Fruit fly (Drosophila melanogaster) whole organism, embryonic: ENCODE measurements around the gene unk.

Experiments used
- CG12942 ChIP-seq: fragments of 200-800 bp; sonication (Bioruptor generic); optimal IDR thresholded peaks from 3 replicates; lab custom pipeline; 2016; ENCODE audit warnings: missing biosample characterization, missing genetic modification characterization
- CG7271 ChIP-seq: fragments of 200-800 bp; sonication (Bioruptor generic); optimal IDR thresholded peaks from 2 replicates; lab custom pipeline; 2018; ENCODE audit warnings: missing biosample characterization, mild to moderate bottlenecking, missing genetic modification characterization, moderate library complexity
- Lhr ChIP-seq: fragments of 200-800 bp; sonication (Bioruptor generic); optimal IDR thresholded peaks from 3 replicates; lab custom pipeline; 2017; ENCODE audit warnings: mild to moderate bottlenecking, missing biosample characterization, missing genetic modification reagents, missing genetic modification characterization
- crc ChIP-seq: fragments of 200-800 bp; sonication (Bioruptor generic); optimal IDR thresholded peaks from 2 replicates; lab custom pipeline; 2016; ENCODE audit warnings: missing biosample characterization, missing genetic modification characterization
- gsb-n ChIP-seq: fragments of 200-800 bp; sonication (Bioruptor generic); optimal IDR thresholded peaks from 3 replicates; lab custom pipeline; 2018; ENCODE audit warnings: missing biosample characterization, mild to moderate bottlenecking, missing genetic modification characterization
- pfk ChIP-seq: fragments of 200-800 bp; sonication (Bioruptor generic); optimal IDR thresholded peaks from 2 replicates; lab custom pipeline; 2018; ENCODE audit warnings: missing biosample characterization, mild to moderate bottlenecking, missing genetic modification characterization, moderate library complexity

dm6 chr3R:23173393-23173981, 15.8 kb upstream of the unk start, which contains the start of gene CG46310:
- no peak for TF ChIP-seq CG12942 (GFP tag; lab: Kevin White, UChicago)
- TF ChIP-seq CG7271 = no peak
- TF ChIP-seq gsb-n (tag; lab: Kevin White, UChicago) = peak; percentile 72
- peak; percentile 8 for TF ChIP-seq pfk
- TF ChIP-seq crc (GFP tag; lab: Kevin White, UChicago) = no peak
- no peak for TF ChIP-seq Lhr (GFP tag; lab: Kevin White, UChicago)
